ENCODE assay signal across 5 worm cellular contexts in the genomic region with DNA sequence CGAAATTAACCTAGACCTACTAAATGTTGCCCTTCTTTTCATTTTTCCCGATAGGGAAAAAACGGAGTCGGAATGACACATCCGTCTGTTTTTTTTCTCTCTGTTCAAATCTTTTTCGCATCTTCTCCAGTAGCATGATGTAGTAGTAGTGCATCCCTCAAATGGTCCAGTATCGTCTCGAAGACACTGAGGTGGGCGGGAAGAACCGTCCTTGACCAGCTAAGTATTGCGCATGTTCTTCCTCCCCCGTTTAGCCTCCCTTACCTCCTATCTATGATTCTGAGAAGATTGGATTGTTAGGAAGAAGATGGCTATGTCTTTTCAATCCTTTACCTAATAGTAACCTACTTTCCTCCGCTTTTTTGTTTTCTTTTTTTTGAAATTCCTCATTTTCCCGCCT.
A peak's percentile ranks its signal among the peaks of the same experiment; 100 is the strongest.
TF ChIP-seq lines count a peak whose summit lies in the region.

No protein-coding gene starts in this region.

TF ChIP-seq in whole organism, L1 larva, 84 proteins besides CTCF, POLR2A, EP300 and RAD21:
- TF ChIP-seq nhr-84 (tag; optimal IDR thresholded peaks at IDR 0.05; lab: Kevin White, UChicago) = no peak
- peak; percentile 49 for TF ChIP-seq blmp-1 (tag; optimal IDR thresholded peaks at IDR 0.05; lab: Kevin White, UChicago)
- peak in 1 of 6 experiments; percentile 14 for TF ChIP-seq elt-3 (tag; optimal IDR thresholded peaks at IDR 0.05; lab: Kevin White, UChicago)
- TF ChIP-seq nhr-20 (tag; optimal IDR thresholded peaks at IDR 0.05; lab: Kevin White, UChicago) = no peak
- no peak for TF ChIP-seq nhr-19 (GFP tag; conservative IDR thresholded peaks at IDR 0.05; lab: Robert Waterston, UW)
- no peak for TF ChIP-seq nhr-237 (tag; optimal IDR thresholded peaks at IDR 0.05; lab: Kevin White, UChicago)
- no peak for TF ChIP-seq isw-1 (GFP tag; IDR thresholded peaks at IDR 0.05; lab: Robert Waterston, UW)

TF ChIP-seq in whole organism, L2 larva, 48 proteins besides CTCF, POLR2A, EP300 and RAD21:
- TF ChIP-seq sma-3 (GFP tag; optimal IDR thresholded peaks at IDR 0.05; lab: Kevin White, UChicago) (peak; percentile 20), fos-1 (tag; optimal IDR thresholded peaks at IDR 0.05; lab: Kevin White, UChicago) (peak; percentile 41), aly-2 (tag; optimal IDR thresholded peaks at IDR 0.05; lab: Kevin White, UChicago) (no peak), sma-9 (GFP tag; optimal IDR thresholded peaks at IDR 0.05; lab: Kevin White, UChicago) (peak; percentile 47), sma-9 (tag; optimal IDR thresholded peaks at IDR 0.05; lab: Kevin White, UChicago) (no peak), ceh-16 (tag; optimal IDR thresholded peaks at IDR 0.05; lab: Kevin White, UChicago) (no peak), skn-1 (tag; optimal IDR thresholded peaks at IDR 0.05; lab: Kevin White, UChicago) (no peak)
TF ChIP-seq in whole organism, L2 larva: peak in this region for 3.

TF ChIP-seq in whole organism, L3 larva, 47 proteins besides CTCF, POLR2A, EP300 and RAD21:
- TF ChIP-seq mdl-1 (tag; optimal IDR thresholded peaks at IDR 0.05; lab: Kevin White, UChicago) (no peak), sea-2 (GFP tag; optimal IDR thresholded peaks at IDR 0.05; lab: Kevin White, UChicago) (no peak), eor-1 (tag; optimal IDR thresholded peaks at IDR 0.05; lab: Kevin White, UChicago) (no peak), nhr-25 (tag; optimal IDR thresholded peaks at IDR 0.05; lab: Kevin White, UChicago) (peak; percentile 12), elt-3 (tag; optimal IDR thresholded peaks at IDR 0.05; lab: Kevin White, UChicago) (peak in 1 of 3 experiments; percentile 64), nhr-11 (tag; optimal IDR thresholded peaks at IDR 0.05; lab: Kevin White, UChicago) (no peak), hmg-11 (tag; optimal IDR thresholded peaks at IDR 0.05; lab: Kevin White, UChicago) (no peak), pha-4 (tag; optimal IDR thresholded peaks at IDR 0.05; lab: Kevin White, UChicago) (no peak), fkh-2 (tag; optimal IDR thresholded peaks at IDR 0.05; lab: Kevin White, UChicago) (no peak), fkh-10 (GFP tag; optimal IDR thresholded peaks at IDR 0.05; lab: Kevin White, UChicago) (no peak), nhr-23 (tag; optimal IDR thresholded peaks at IDR 0.05; lab: Kevin White, UChicago) (peak; percentile 3), ceh-9 (tag; optimal IDR thresholded peaks at IDR 0.05; lab: Kevin White, UChicago) (no peak), snpc-4 (tag; optimal IDR thresholded peaks at IDR 0.05; lab: Kevin White, UChicago) (no peak), lsy-12 (tag; optimal IDR thresholded peaks at IDR 0.05; lab: Kevin White, UChicago) (no peak), unc-39 (tag; optimal IDR thresholded peaks at IDR 0.05; lab: Kevin White, UChicago) (no peak)

TF ChIP-seq in whole organism, L4 larva, 104 proteins besides CTCF, POLR2A, EP300 and RAD21:
- TF ChIP-seq madf-9 (GFP tag; conservative IDR thresholded peaks at IDR 0.05; lab: Robert Waterston, UW) (no peak), hmg-1.1 (GFP tag; IDR thresholded peaks at IDR 0.05; lab: Robert Waterston, UW) (no peak), nhr-28 (tag; optimal IDR thresholded peaks at IDR 0.05; lab: Kevin White, UChicago) (peak; percentile 2), nhr-25 (tag; optimal IDR thresholded peaks at IDR 0.05; lab: Kevin White, UChicago; ENCODE audit: borderline replicate concordance, insufficient read depth) (peak; percentile 90)

TF ChIP-seq in whole organism, mixed stage, embryonic, 35 proteins besides CTCF, POLR2A, EP300 and RAD21:
- no peak for TF ChIP-seq drap-1 (GFP tag; optimal IDR thresholded peaks at IDR 0.05; lab: Kevin White, UChicago)
- peak; percentile 32 for TF ChIP-seq elt-1 (tag; optimal IDR thresholded peaks at IDR 0.05; lab: Kevin White, UChicago; ENCODE audit: borderline replicate concordance, insufficient read depth)
- no peak for TF ChIP-seq ceh-83 (GFP tag; optimal IDR thresholded peaks at IDR 0.05; lab: Kevin White, UChicago)
- TF ChIP-seq M03D4.4 (tag; optimal IDR thresholded peaks at IDR 0.05; lab: Kevin White, UChicago) = no peak
- TF ChIP-seq ham-2 (GFP tag; optimal IDR thresholded peaks at IDR 0.05; lab: Kevin White, UChicago) = peak; percentile 38
